Worm (Caenorhabditis elegans): ENCODE data around the gene C17H12.8.
"Not testable (repeated sequence)": the region's sequence is repeated elsewhere in the genome, so short reads cannot be mapped to it uniquely, and the experiment has no call there.

The C17H12.8 gene

ce11 chrIV:6824622-6825021, 6.1 kb downstream of the C17H12.8 start, which contains the start of gene H20E11.3:
Gene H20E11.3 (plus strand): TSS chrIV:6824816.
- no peak for TF ChIP-seq ets-7 (tag; optimal IDR thresholded peaks at IDR 0.05)
- TF ChIP-seq scrt-1 (GFP tag; IDR thresholded peaks at IDR 0.05), result no peak
- TF ChIP-seq ceh-13 (GFP tag; optimal IDR thresholded peaks at IDR 0.05), result no peak
- no peak for TF ChIP-seq tbx-37 (GFP tag; conservative IDR thresholded peaks at IDR 0.05)

ce11 chrIV:6827477-6827876, 9.0 kb downstream of the C17H12.8 start, which contains the start of gene H20E11.2:
Gene H20E11.2 (plus strand): TSS chrIV:6827777.
- not testable (repeated sequence) for TF ChIP-seq ets-7 (tag; optimal IDR thresholded peaks at IDR 0.05); B0310.2 (tag; optimal IDR thresholded peaks at IDR 0.05); tbx-37 (GFP tag; conservative IDR thresholded peaks at IDR 0.05)

- TF ChIP-seq scrt-1 (GFP tag; IDR thresholded peaks at IDR 0.05), result no peak
- no peak for TF ChIP-seq tra-4 (tag; optimal IDR thresholded peaks at IDR 0.05)
- no peak for TF ChIP-seq hmg-4 (GFP tag; optimal IDR thresholded peaks at IDR 0.05)
- TF ChIP-seq hnd-1 (tag; optimal IDR thresholded peaks at IDR 0.05), result no peak
- TF ChIP-seq ama-1 (optimal IDR thresholded peaks at IDR 0.05), result no peak
- TF ChIP-seq ets-7 (tag; optimal IDR thresholded peaks at IDR 0.05), result no peak
- no peak for TF ChIP-seq tbx-37 (GFP tag; conservative IDR thresholded peaks at IDR 0.05)
- no peak for TF ChIP-seq aly-1 (tag; optimal IDR thresholded peaks at IDR 0.05)
- TF ChIP-seq ceh-13 (GFP tag; optimal IDR thresholded peaks at IDR 0.05), result no peak
- TF ChIP-seq ceh-36 (tag; optimal IDR thresholded peaks at IDR 0.05), result no peak
- no peak for TF ChIP-seq F13C5.2 (tag; optimal IDR thresholded peaks at IDR 0.05)
- TF ChIP-seq pes-1 (GFP tag; IDR thresholded peaks at IDR 0.05), result no peak
- no peak for TF ChIP-seq sea-1 (GFP tag; conservative IDR thresholded peaks at IDR 0.05)
- TF ChIP-seq flt-1 (GFP tag; IDR thresholded peaks at IDR 0.05), result no peak
- TF ChIP-seq hmbx-1 (tag; optimal IDR thresholded peaks at IDR 0.05), result no peak
- no peak for TF ChIP-seq B0310.2 (tag; optimal IDR thresholded peaks at IDR 0.05)
These were observed 11.4 kb downstream of the C17H12.8 start, which contains the start of gene H20E11.1 for ce11 chrIV:6829902-6830301. Gene H20E11.1 (plus strand): TSS chrIV:6830145.

- TF ChIP-seq aly-1 (tag; optimal IDR thresholded peaks at IDR 0.05) (no peak), hnd-1 (tag; optimal IDR thresholded peaks at IDR 0.05) (no peak), flt-1 (GFP tag; IDR thresholded peaks at IDR 0.05) (no peak), hmbx-1 (tag; optimal IDR thresholded peaks at IDR 0.05) (no peak), tbx-37 (GFP tag; conservative IDR thresholded peaks at IDR 0.05) (no peak), pes-1 (GFP tag; IDR thresholded peaks at IDR 0.05) (no peak), F13C5.2 (tag; optimal IDR thresholded peaks at IDR 0.05) (no peak), hmg-4 (GFP tag; optimal IDR thresholded peaks at IDR 0.05) (no peak), ets-7 (tag; optimal IDR thresholded peaks at IDR 0.05) (no peak)
These were observed 13.7 kb downstream of the C17H12.8 start for ce11 chrIV:6832194-6832593.

- TF ChIP-seq F13C5.2 (tag; optimal IDR thresholded peaks at IDR 0.05) (no peak), hmbx-1 (tag; optimal IDR thresholded peaks at IDR 0.05) (no peak), flt-1 (GFP tag; IDR thresholded peaks at IDR 0.05) (no peak), ama-1 (optimal IDR thresholded peaks at IDR 0.05) (no peak)
These were observed 15.1 kb downstream of the C17H12.8 start for ce11 chrIV:6833617-6834016.

- TF ChIP-seq ceh-13 (GFP tag; optimal IDR thresholded peaks at IDR 0.05) (no peak), hmbx-1 (tag; optimal IDR thresholded peaks at IDR 0.05) (no peak), ets-7 (tag; optimal IDR thresholded peaks at IDR 0.05) (no peak), flt-1 (GFP tag; IDR thresholded peaks at IDR 0.05) (no peak), pes-1 (GFP tag; IDR thresholded peaks at IDR 0.05) (no peak), scrt-1 (GFP tag; IDR thresholded peaks at IDR 0.05) (no peak), ama-1 (optimal IDR thresholded peaks at IDR 0.05) (no peak), sea-1 (GFP tag; conservative IDR thresholded peaks at IDR 0.05) (no peak)
These were observed 16.2 kb downstream of the C17H12.8 start for ce11 chrIV:6834705-6835104.

ce11 chrIV:6836769-6837168, 18.3 kb downstream of the C17H12.8 start:
- no peak for TF ChIP-seq tra-4 (tag; optimal IDR thresholded peaks at IDR 0.05)

ce11 chrIV:6839091-6839522, 20.6 kb downstream of the C17H12.8 start:
- TF ChIP-seq pes-1 (GFP tag; IDR thresholded peaks at IDR 0.05) (no peak), aly-1 (tag; optimal IDR thresholded peaks at IDR 0.05) (no peak), hmbx-1 (tag; optimal IDR thresholded peaks at IDR 0.05) (no peak), tbx-37 (GFP tag; conservative IDR thresholded peaks at IDR 0.05) (no peak), sea-1 (GFP tag; conservative IDR thresholded peaks at IDR 0.05) (no peak), ama-1 (optimal IDR thresholded peaks at IDR 0.05) (no peak), scrt-1 (GFP tag; IDR thresholded peaks at IDR 0.05) (no peak), tra-4 (tag; optimal IDR thresholded peaks at IDR 0.05) (no peak), hnd-1 (tag; optimal IDR thresholded peaks at IDR 0.05) (no peak), F13C5.2 (tag; optimal IDR thresholded peaks at IDR 0.05) (no peak), hmg-4 (GFP tag; optimal IDR thresholded peaks at IDR 0.05) (no peak), ceh-13 (GFP tag; optimal IDR thresholded peaks at IDR 0.05) (no peak), tbx-11 (GFP tag; IDR thresholded peaks at IDR 0.05) (no peak), ets-7 (tag; optimal IDR thresholded peaks at IDR 0.05) (no peak), flt-1 (GFP tag; IDR thresholded peaks at IDR 0.05) (no peak), B0310.2 (tag; optimal IDR thresholded peaks at IDR 0.05) (no peak)
